Fruit fly (Drosophila melanogaster) whole organism, embryonic: Measurements from ENCODE around the gene CCDC53.

Experiments
- CG10147 ChIP-seq: fragments of 200-800 bp; sonication (Bioruptor generic); optimal IDR thresholded peaks from 2 replicates; lab custom pipeline; 2019; ENCODE audit warnings: missing biosample characterization, mild to moderate bottlenecking, missing genetic modification characterization, moderate library complexity
- CG10462 ChIP-seq: fragments of 200-800 bp; sonication (Bioruptor generic); optimal IDR thresholded peaks from 2 replicates; lab custom pipeline; 2016; ENCODE audit warnings: missing biosample characterization, missing genetic modification characterization
- CG11695 ChIP-seq: fragments of 200-800 bp; sonication (Bioruptor generic); IDR thresholded peaks from 3 replicates; pipeline ENCODE4 v1.3.6; 2022; ENCODE audit warnings: missing biosample characterization, missing genetic modification characterization
- CG12236 ChIP-seq: fragments of 200-800 bp; sonication (Bioruptor generic); optimal IDR thresholded peaks from 2 replicates; lab custom pipeline; 2016; ENCODE audit warnings: missing biosample characterization, missing genetic modification characterization
- CG12299 ChIP-seq: fragments of 200-800 bp; sonication (Bioruptor generic); optimal IDR thresholded peaks from 2 replicates; lab custom pipeline; 2018; ENCODE audit warnings: missing biosample characterization, mild to moderate bottlenecking, missing genetic modification characterization
- CG13624 ChIP-seq: fragments of 200-800 bp; sonication (Bioruptor generic); optimal IDR thresholded peaks from 2 replicates; lab custom pipeline; 2016; ENCODE audit warnings: missing biosample characterization, missing genetic modification characterization
- CG14710 ChIP-seq: fragments of 200-800 bp; sonication (Bioruptor generic); optimal IDR thresholded peaks from 3 replicates; lab custom pipeline; 2019; ENCODE audit warnings: missing biosample characterization, mild to moderate bottlenecking, missing genetic modification characterization, moderate library complexity
- CG1647 ChIP-seq: fragments of 200-800 bp; sonication (Bioruptor generic); optimal IDR thresholded peaks from 3 replicates; lab custom pipeline; 2016; ENCODE audit warnings: missing biosample characterization, missing genetic modification characterization
- CG16815 ChIP-seq: fragments of 200-800 bp; sonication (Bioruptor generic); optimal IDR thresholded peaks from 3 replicates; lab custom pipeline; 2017; ENCODE audit warnings: missing biosample characterization, mild to moderate bottlenecking, missing genetic modification characterization
- CG1832 ChIP-seq: fragments of 200-800 bp; sonication (Bioruptor generic); optimal IDR thresholded peaks from 2 replicates; lab custom pipeline; 2017; ENCODE audit warnings: missing biosample characterization, mild to moderate bottlenecking, missing genetic modification characterization, inconsistent platforms
- CG18619 ChIP-seq: fragments of 200-800 bp; sonication (Bioruptor generic); optimal IDR thresholded peaks from 3 replicates; lab custom pipeline; 2017; ENCODE audit warnings: missing biosample characterization, mild to moderate bottlenecking, missing genetic modification characterization
- CG32532 ChIP-seq: fragments of 200-800 bp; sonication (Bioruptor generic); IDR thresholded peaks from 2 replicates; pipeline ENCODE4 v1.3.6; 2022; ENCODE audit warnings: missing biosample characterization, missing genetic modification characterization
- CG4282 ChIP-seq: fragments of 200-800 bp; sonication (Bioruptor generic); optimal IDR thresholded peaks from 2 replicates; lab custom pipeline; 2016; ENCODE audit warnings: missing biosample characterization, missing genetic modification characterization
- CG4820 ChIP-seq: fragments of 200-800 bp; sonication (Bioruptor generic); optimal IDR thresholded peaks from 3 replicates; lab custom pipeline; 2016; ENCODE audit warnings: missing biosample characterization, missing genetic modification characterization
- CG7372 ChIP-seq: fragments of 200-800 bp; sonication (Bioruptor generic); IDR thresholded peaks from 2 replicates; pipeline ENCODE4 v1.3.6; 2022; ENCODE audit warnings: missing biosample characterization, missing genetic modification characterization
- CG7556 ChIP-seq: fragments of 200-800 bp; sonication (Bioruptor generic); optimal IDR thresholded peaks from 2 replicates; lab custom pipeline; 2017; ENCODE audit warnings: missing biosample characterization, mild to moderate bottlenecking, missing genetic modification characterization
- CG7963 ChIP-seq: fragments of 200-800 bp; sonication (Bioruptor generic); IDR thresholded peaks from 3 replicates; pipeline ENCODE4 v1.3.6; 2022; ENCODE audit warnings: missing biosample characterization, missing genetic modification characterization; ENCODE audit not compliant: partially characterized antibody
- CG8281 ChIP-seq: fragments of 200-800 bp; sonication (Bioruptor generic); optimal IDR thresholded peaks from 2 replicates; lab custom pipeline; 2018; ENCODE audit warnings: missing biosample characterization, mild to moderate bottlenecking, missing genetic modification characterization, moderate library complexity
- CG8290 ChIP-seq, 3 experiments: fragments of 200-800 bp; sonication (Bioruptor generic); optimal IDR thresholded peaks; 2 replicates each; lab custom pipeline; 2016 to 2019; ENCODE audit warnings: missing biosample characterization in 3 of 3, missing genetic modification characterization in 3 of 3, mild to moderate bottlenecking in 2 of 3, moderate library complexity in 1 of 3
- CG9797 ChIP-seq: fragments of 200-800 bp; sonication (Bioruptor generic); optimal IDR thresholded peaks from 3 replicates; lab custom pipeline; 2018; ENCODE audit warnings: missing biosample characterization, mild to moderate bottlenecking, missing genetic modification characterization
- CG9817 ChIP-seq: fragments of 200-800 bp; sonication (Bioruptor generic); optimal IDR thresholded peaks from 2 replicates; lab custom pipeline; 2018; ENCODE audit warnings: missing biosample characterization, mild to moderate bottlenecking, missing genetic modification characterization, moderate library complexity
- Chrac-16 ChIP-seq: fragments of 200-800 bp; sonication (Bioruptor generic); optimal IDR thresholded peaks from 3 replicates; lab custom pipeline; 2016; ENCODE audit warnings: missing biosample characterization, missing genetic modification characterization
- Dip3 ChIP-seq: fragments of 200-800 bp; sonication (Bioruptor generic); optimal IDR thresholded peaks from 3 replicates; lab custom pipeline; 2016; ENCODE audit warnings: missing biosample characterization, missing genetic modification characterization
- Doc2 ChIP-seq: fragments of 200-800 bp; sonication (Bioruptor generic); IDR thresholded peaks from 2 replicates; pipeline ENCODE4 v1.3.6; 2022; ENCODE audit warnings: missing biosample characterization, missing genetic modification characterization
- ERR ChIP-seq: fragments of 200-800 bp; sonication (Bioruptor generic); optimal IDR thresholded peaks from 2 replicates; lab custom pipeline; 2016; ENCODE audit warnings: missing biosample characterization, missing genetic modification characterization
- Hey ChIP-seq: fragments of 200-800 bp; sonication (Bioruptor generic); optimal IDR thresholded peaks from 3 replicates; lab custom pipeline; 2018; ENCODE audit warnings: missing biosample characterization, mild to moderate bottlenecking, missing genetic modification characterization
- Hsf ChIP-seq: fragments of 200-800 bp; sonication (Bioruptor generic); optimal IDR thresholded peaks from 3 replicates; lab custom pipeline; 2016; ENCODE audit warnings: missing biosample characterization, missing genetic modification characterization
- Lpt ChIP-seq: fragments of >200 bp; optimal IDR thresholded peaks from 2 replicates; lab custom pipeline; 2018; ENCODE audit warnings: missing biosample characterization, missing genetic modification characterization
- Mad ChIP-seq: fragments of 200-800 bp; sonication (Bioruptor generic); optimal IDR thresholded peaks from 2 replicates; lab custom pipeline; 2016; ENCODE audit warnings: missing biosample characterization, missing genetic modification characterization
- Mrtf ChIP-seq: fragments of 200-800 bp; sonication (Bioruptor generic); IDR thresholded peaks from 3 replicates; pipeline ENCODE4 v1.3.6; 2022; ENCODE audit warnings: missing biosample characterization, missing genetic modification characterization
- Neu2 ChIP-seq: fragments of 200-800 bp; sonication (Bioruptor generic); optimal IDR thresholded peaks from 3 replicates; lab custom pipeline; 2016; ENCODE audit warnings: missing biosample characterization, missing genetic modification characterization, borderline replicate concordance
- Sry-β ChIP-seq: fragments of 200-800 bp; sonication (Bioruptor generic); optimal IDR thresholded peaks from 2 replicates; lab custom pipeline; 2018; ENCODE audit warnings: missing biosample characterization, mild to moderate bottlenecking, missing genetic modification characterization, moderate library complexity
- ash1 ChIP-seq: fragments of 200-800 bp; sonication (Bioruptor generic); optimal IDR thresholded peaks from 2 replicates; lab custom pipeline; 2018; ENCODE audit warnings: missing biosample characterization, mild to moderate bottlenecking, missing genetic modification characterization
- bab2 ChIP-seq: fragments of 200-800 bp; sonication (Bioruptor generic); optimal IDR thresholded peaks from 2 replicates; lab custom pipeline; 2016; ENCODE audit warnings: missing biosample characterization, missing genetic modification characterization
- bowl ChIP-seq: fragments of 200-800 bp; sonication (Bioruptor generic); IDR thresholded peaks from 2 replicates; pipeline ENCODE4 v1.3.6; 2022; ENCODE audit warnings: missing biosample characterization, missing genetic modification characterization
- bsh ChIP-seq, 2 experiments: fragments of 200-800 bp; sonication (Bioruptor generic); optimal IDR thresholded peaks; 2 replicates each; lab custom pipeline; 2017 to 2018; ENCODE audit warnings: mild to moderate bottlenecking in 2 of 2, missing biosample characterization in 2 of 2, missing genetic modification characterization in 2 of 2, moderate library complexity in 1 of 2
- chif ChIP-seq, 2 experiments: fragments of 200-800 bp; sonication (Bioruptor generic); optimal IDR thresholded peaks; 3 replicates each; lab custom pipeline; 2016; ENCODE audit warnings: missing biosample characterization in 2 of 2, missing genetic modification characterization in 2 of 2
- crp ChIP-seq, 2 experiments: fragments of 200-800 bp; sonication (Bioruptor generic); optimal IDR thresholded peaks; 2 replicates in 1 of 2; 3 replicates in 1 of 2; lab custom pipeline; 2017; ENCODE audit warnings: missing biosample characterization in 2 of 2, missing genetic modification characterization in 2 of 2, mild to moderate bottlenecking in 1 of 2, moderate library complexity in 1 of 2
- dmrt11E ChIP-seq: fragments of 200-800 bp; sonication (Bioruptor generic); optimal IDR thresholded peaks from 3 replicates; lab custom pipeline; 2018; ENCODE audit warnings: missing biosample characterization, mild to moderate bottlenecking, missing genetic modification characterization, moderate library complexity
- dpn ChIP-seq, 2 experiments: fragments of 200-800 bp; sonication (Bioruptor generic); optimal IDR thresholded peaks; 3 replicates each; lab custom pipeline; 2016; ENCODE audit warnings: missing biosample characterization in 2 of 2, missing genetic modification characterization in 2 of 2
- esg ChIP-seq: fragments of 200-800 bp; sonication (Bioruptor generic); conservative IDR thresholded peaks from 2 replicates; pipeline ENCODE4 v1.3.6; 2022; ENCODE audit warnings: missing biosample characterization, missing genetic modification characterization
- fd3F ChIP-seq: fragments of 200-800 bp; sonication (Bioruptor generic); optimal IDR thresholded peaks from 2 replicates; lab custom pipeline; 2018; ENCODE audit warnings: missing biosample characterization, mild to moderate bottlenecking, missing genetic modification characterization, moderate library complexity
- mld ChIP-seq: fragments of 200-800 bp; sonication (Bioruptor generic); IDR thresholded peaks from 3 replicates; pipeline ENCODE4 v1.3.6; 2022; ENCODE audit warnings: missing biosample characterization, missing genetic modification characterization; ENCODE audit not compliant: partially characterized antibody
- nmo ChIP-seq: fragments of 200-800 bp; sonication (Bioruptor generic); optimal IDR thresholded peaks from 2 replicates; lab custom pipeline; 2018; ENCODE audit warnings: missing biosample characterization, mild to moderate bottlenecking, missing genetic modification characterization, moderate library complexity
- pros ChIP-seq: fragments of 200-800 bp; sonication (Bioruptor generic); optimal IDR thresholded peaks from 3 replicates; lab custom pipeline; 2019; ENCODE audit warnings: missing biosample characterization, mild to moderate bottlenecking, missing genetic modification characterization, moderate library complexity
- ranshi ChIP-seq: fragments of 200-800 bp; sonication (Bioruptor generic); IDR thresholded peaks from 2 replicates; pipeline ENCODE4 v1.3.6; 2022; ENCODE audit warnings: missing biosample characterization, missing genetic modification characterization
- slp2 ChIP-seq: fragments of 200-800 bp; sonication (Bioruptor generic); optimal IDR thresholded peaks from 2 replicates; lab custom pipeline; 2016; ENCODE audit warnings: missing biosample characterization, missing genetic modification characterization
- so ChIP-seq: fragments of 200-800 bp; sonication (Bioruptor generic); IDR thresholded peaks from 3 replicates; pipeline ENCODE4 v1.3.6; 2022; ENCODE audit warnings: missing biosample characterization, missing genetic modification characterization
- tgo ChIP-seq: fragments of 200-800 bp; sonication (Bioruptor generic); IDR thresholded peaks from 3 replicates; pipeline ENCODE4 v1.3.6; 2022; ENCODE audit warnings: missing biosample characterization, missing genetic modification characterization
- trh ChIP-seq: fragments of 200-800 bp; sonication (Bioruptor generic); optimal IDR thresholded peaks from 2 replicates; lab custom pipeline; 2016; ENCODE audit warnings: missing biosample characterization, missing genetic modification characterization
- ttk ChIP-seq: fragments of 200-800 bp; sonication (Bioruptor generic); IDR thresholded peaks from 2 replicates; pipeline ENCODE4 v2.1.2; 2022; ENCODE audit warnings: missing biosample characterization, missing genetic modification characterization

The CCDC53 gene

dm6 chr2L:8080645-8081044 is 39.7 kb downstream of the CCDC53 start (continued):
- no peak for TF ChIP-seq Mad (GFP tag; lab: Kevin White, UChicago)
- no peak for TF ChIP-seq Sry-β (GFP tag; lab: Kevin White, UChicago)
- TF ChIP-seq Neu2 (GFP tag; lab: Kevin White, UChicago) = no peak
- no peak for TF ChIP-seq Mrtf (GFP tag; lab: Robert Waterston, UW)
- no peak for TF ChIP-seq pros (GFP tag; lab: Kevin White, UChicago)
- no peak for TF ChIP-seq CG18619 (GFP tag; lab: Kevin White, UChicago)
- no peak for TF ChIP-seq so (GFP tag; lab: Robert Waterston, UW)
- no peak for TF ChIP-seq CG4820 (GFP tag; lab: Kevin White, UChicago)
- no peak for TF ChIP-seq Hey (tag; lab: Kevin White, UChicago)
- TF ChIP-seq CG12236 (GFP tag; lab: Kevin White, UChicago) = no peak
- no peak for TF ChIP-seq esg (GFP tag; lab: Robert Waterston, UW)
- TF ChIP-seq CG16815 = no peak
- no peak for TF ChIP-seq Hsf (GFP tag; lab: Kevin White, UChicago)
- TF ChIP-seq nmo (GFP tag; lab: Kevin White, UChicago) = peak; percentile 21
- TF ChIP-seq Chrac-16 (GFP tag; lab: Kevin White, UChicago) = no peak
- TF ChIP-seq trh (GFP tag; lab: Kevin White, UChicago) = no peak
- TF ChIP-seq Dip3 = no peak
- TF ChIP-seq fd3F = no peak
- no peak for TF ChIP-seq CG4282 (GFP tag; lab: Kevin White, UChicago)
- no peak for TF ChIP-seq CG7963 (GFP tag; lab: Robert Waterston, UW)
- peak in 1 of 2 experiments; percentile 18 for TF ChIP-seq chif (GFP tag; optimal IDR thresholded peaks at IDR 0.05; lab: Kevin White, UChicago)
- TF ChIP-seq CG8290 (GFP tag; optimal IDR thresholded peaks at IDR 0.05; lab: Kevin White, UChicago) = no peak
- no peak for TF ChIP-seq CG8290 (tag; optimal IDR thresholded peaks at IDR 0.05; lab: Kevin White, UChicago)
- TF ChIP-seq CG9797 = no peak
- no peak for TF ChIP-seq tgo (GFP tag; lab: Robert Waterston, UW)
- no peak for TF ChIP-seq slp2
- no peak for TF ChIP-seq ERR (GFP tag; lab: Kevin White, UChicago)
- peak; percentile 12 for TF ChIP-seq CG10462 (GFP tag; lab: Kevin White, UChicago)
- TF ChIP-seq ranshi = no peak
- TF ChIP-seq CG32532 = no peak
- peak; percentile 63 for TF ChIP-seq CG7556 (GFP tag; lab: Kevin White, UChicago)
- no peak for TF ChIP-seq Doc2 (GFP tag; lab: Robert Waterston, UW)
- TF ChIP-seq CG13624 = no peak
- peak; percentile 19 to 76 for TF ChIP-seq bsh (GFP tag; optimal IDR thresholded peaks at IDR 0.05; lab: Kevin White, UChicago)
- TF ChIP-seq CG11695 (GFP tag; lab: Robert Waterston, UW) = no peak
- TF ChIP-seq ttk (GFP tag; lab: Robert Waterston, UW) = no peak
- TF ChIP-seq CG10147 (GFP tag; lab: Kevin White, UChicago) = no peak
- TF ChIP-seq mld = no peak
- TF ChIP-seq CG14710 (tag; lab: Kevin White, UChicago) = peak; percentile 31
- no peak for TF ChIP-seq CG8281 (tag; lab: Kevin White, UChicago)
- no peak for TF ChIP-seq CG1647 (GFP tag; lab: Kevin White, UChicago)
- TF ChIP-seq bowl (GFP tag; lab: Robert Waterston, UW) = no peak
- TF ChIP-seq bab2 (GFP tag; lab: Kevin White, UChicago) = no peak
- TF ChIP-seq CG9817 (tag; lab: Kevin White, UChicago) = no peak
- TF ChIP-seq Lpt (GFP tag; lab: Kevin White, UChicago) = no peak
- peak; percentile 37 for TF ChIP-seq dmrt11E
- TF ChIP-seq CG12299 (tag; lab: Kevin White, UChicago) = peak; percentile 14
- TF ChIP-seq CG7372 (GFP tag; lab: Robert Waterston, UW) = no peak
- no peak for TF ChIP-seq CG1832 (GFP tag; lab: Kevin White, UChicago)
- TF ChIP-seq dpn (GFP tag; optimal IDR thresholded peaks at IDR 0.05; lab: Kevin White, UChicago) = peak in 1 of 2 experiments; percentile 0
- no peak for TF ChIP-seq crp (GFP tag; optimal IDR thresholded peaks at IDR 0.05; lab: Kevin White, UChicago)
- TF ChIP-seq ash1 (GFP tag; lab: Kevin White, UChicago) = no peak
